Worm (Caenorhabditis elegans) whole organism, midembryonic: Measurements from ENCODE around the gene sinh-1.

Experiments used
- T22C8.4 ChIP-seq: fragments of 200-800 bp; sonication (Bioruptor generic); IDR thresholded peaks from 2 replicates; pipeline ENCODE4 v1.3.6; 2022; ENCODE audit warnings: missing genetic modification characterization, missing compliant biosample characterization
- cog-1 ChIP-seq: sonication (generic microtip); optimal IDR thresholded peaks from 2 replicates; lab custom pipeline; 2016; ENCODE audit warnings: missing genetic modification characterization, missing compliant biosample characterization
- flt-1 ChIP-seq: fragments of 200-800 bp; sonication (Bioruptor generic); IDR thresholded peaks from 2 replicates; pipeline ENCODE4 v1.3.6; 2022; ENCODE audit warnings: missing genetic modification characterization, missing compliant biosample characterization
- klf-2 ChIP-seq: fragments of 200-800 bp; sonication (Bioruptor generic); conservative IDR thresholded peaks from 2 replicates; pipeline ENCODE4 v1.3.6; 2022; ENCODE audit warnings: missing genetic modification reagents, missing genetic modification characterization, missing compliant biosample characterization
- med-1 ChIP-seq: sonication (generic microtip); optimal IDR thresholded peaks from 2 replicates; lab custom pipeline; 2017; ENCODE audit warnings: missing genetic modification characterization, mild to moderate bottlenecking, missing compliant biosample characterization, antibody characterized with exemption, missing genetic modification reagents; ENCODE audit not compliant: insufficient read depth
- ref-1 ChIP-seq: fragments of 200-800 bp; sonication (Bioruptor generic); conservative IDR thresholded peaks from 2 replicates; pipeline ENCODE4 v1.3.6; 2022; ENCODE audit warnings: missing genetic modification reagents, missing genetic modification characterization, missing compliant biosample characterization
- tab-1 ChIP-seq: fragments of 200-800 bp; sonication (Bioruptor generic); IDR thresholded peaks from 2 replicates; pipeline ENCODE4 v1.3.6; 2022; ENCODE audit warnings: missing genetic modification characterization, missing compliant biosample characterization
- ztf-23 ChIP-seq: fragments of 200-800 bp; sonication (Bioruptor generic); IDR thresholded peaks from 2 replicates; pipeline ENCODE4 v1.3.6; 2022; ENCODE audit warnings: missing genetic modification reagents, missing genetic modification characterization, missing compliant biosample characterization
- ztf-29 ChIP-seq: fragments of 200-800 bp; sonication (Bioruptor generic); IDR thresholded peaks from 2 replicates; pipeline ENCODE4 v1.3.6; 2022; ENCODE audit warnings: missing genetic modification reagents, missing genetic modification characterization, missing compliant biosample characterization

ce11 chrII:12274944-12275343 lies 46.8 kb downstream of the sinh-1 start, which contains the start of gene Y57A10A.27:
- TF ChIP-seq T22C8.4 (no peak), flt-1 (GFP tag; lab: Robert Waterston, UW) (no peak), klf-2 (no peak), med-1 (GFP tag; lab: Kevin White, UChicago) (no peak), cog-1 (tag; lab: Kevin White, UChicago) (no peak), tab-1 (GFP tag; lab: Robert Waterston, UW) (no peak), ref-1 (GFP tag; lab: Robert Waterston, UW) (no peak), ztf-23 (GFP tag; lab: Robert Waterston, UW) (no peak), ztf-29 (GFP tag; lab: Robert Waterston, UW) (no peak)
